Worm (Caenorhabditis elegans): ENCODE results near the gene rabr-2.

- TF ChIP-seq tbx-11 (GFP tag; IDR thresholded peaks at IDR 0.05), result no peak
- TF ChIP-seq ama-1 (optimal IDR thresholded peaks at IDR 0.05), result no peak
- TF ChIP-seq ets-7 (tag; optimal IDR thresholded peaks at IDR 0.05), result no peak
- TF ChIP-seq pes-1 (GFP tag; IDR thresholded peaks at IDR 0.05), result no peak
- TF ChIP-seq tra-4 (tag; optimal IDR thresholded peaks at IDR 0.05), result no peak
- TF ChIP-seq tbx-37 (GFP tag; conservative IDR thresholded peaks at IDR 0.05), result no peak
- no peak for TF ChIP-seq scrt-1 (GFP tag; IDR thresholded peaks at IDR 0.05)
These were observed 15.8 kb downstream of the rabr-2 start, which contains the start of gene elo-2 for ce11 chrIV:17467325-17467724.

Measured in whole organism, early embryonic.